Worm (Caenorhabditis elegans): ENCODE data around the gene T11F9.21.
A peak's percentile ranks its signal among the peaks of the same experiment; 100 is the strongest.

The T11F9.21 gene

DNA sequence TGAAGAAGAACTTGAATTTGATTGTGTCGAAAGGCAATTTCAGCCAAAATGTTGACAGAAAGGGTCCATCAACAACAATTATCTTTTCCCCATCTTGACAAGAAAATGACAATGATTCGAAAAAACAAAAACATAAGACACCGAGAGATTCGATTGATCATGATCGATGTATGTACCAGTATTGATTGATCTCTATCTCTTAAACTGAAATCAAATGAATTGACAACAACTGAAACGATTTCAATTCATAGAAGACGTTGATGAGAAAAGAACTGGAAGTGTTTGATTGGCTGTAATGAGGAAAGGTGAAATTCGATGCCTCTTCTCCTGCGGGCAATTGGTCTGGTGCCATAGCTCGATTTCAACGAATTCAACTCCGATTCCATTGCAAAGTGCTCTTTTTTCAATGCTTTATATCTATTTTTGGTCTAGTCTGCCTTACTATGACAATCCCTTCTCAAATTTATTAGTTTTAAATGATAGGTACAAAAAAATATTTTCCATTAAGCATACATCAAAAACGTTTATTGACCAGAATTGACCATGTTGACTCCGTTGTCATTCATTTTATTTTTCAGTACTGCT lies 40.9 kb downstream of the T11F9.21 start:
- TF ChIP-seq mdl-1 (tag; optimal IDR thresholded peaks at IDR 0.05) = no peak
- peak; percentile 41 for TF ChIP-seq elt-1 (tag; optimal IDR thresholded peaks at IDR 0.05)

DNA sequence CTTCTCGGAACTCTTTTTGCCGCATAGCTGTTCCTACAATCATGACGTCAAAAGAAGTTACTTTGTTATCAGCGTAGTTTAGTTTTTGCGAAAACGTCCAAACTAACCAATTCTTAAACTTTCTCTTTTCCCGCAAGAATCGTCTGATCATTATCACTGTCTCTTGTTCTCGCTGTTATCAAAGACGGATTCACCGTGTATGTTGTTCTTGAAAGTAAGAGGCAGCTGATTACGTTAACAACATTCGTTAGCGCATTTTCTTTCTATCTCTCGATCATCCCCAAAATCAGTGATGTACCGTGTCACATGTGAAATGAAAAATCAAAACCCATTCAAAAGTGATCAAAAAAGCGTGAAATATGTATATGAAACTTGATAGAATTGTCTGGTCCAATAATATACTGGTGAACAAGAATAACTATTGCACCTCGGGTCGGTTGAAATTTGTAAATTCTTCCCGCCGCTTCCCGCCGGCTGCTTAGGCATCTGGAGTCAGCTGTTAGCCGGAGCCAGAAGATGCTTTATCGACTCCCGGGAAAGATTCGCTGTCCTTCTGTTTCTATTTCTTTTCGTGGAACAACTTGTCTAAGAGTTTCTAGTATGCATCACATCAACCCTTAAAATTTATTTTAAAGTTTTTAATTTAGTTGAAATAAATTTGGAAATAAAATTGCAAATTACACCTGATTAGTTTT lies 42.1 kb downstream of the T11F9.21 start:
- TF ChIP-seq nhr-23 (tag; optimal IDR thresholded peaks at IDR 0.05) = peak; percentile 24
- TF ChIP-seq nhr-43 (tag; optimal IDR thresholded peaks at IDR 0.05; ENCODE audit: poor library complexity, severe bottlenecking) = peak; percentile 65
- no peak for TF ChIP-seq ama-1 (optimal IDR thresholded peaks at IDR 0.05)
- no peak for TF ChIP-seq lin-39 (tag; optimal IDR thresholded peaks at IDR 0.05)
- TF ChIP-seq jun-1 (tag; optimal IDR thresholded peaks at IDR 0.05) = peak; percentile 49
- no peak for TF ChIP-seq zag-1 (tag; optimal IDR thresholded peaks at IDR 0.05)
- TF ChIP-seq unc-62 (GFP tag; optimal IDR thresholded peaks at IDR 0.05) = no peak
- TF ChIP-seq ceh-28 (tag; optimal IDR thresholded peaks at IDR 0.05) = no peak
- TF ChIP-seq nfya-1 (tag; optimal IDR thresholded peaks at IDR 0.05; ENCODE audit: insufficient read depth) = no peak
- TF ChIP-seq nhr-28 (tag; optimal IDR thresholded peaks at IDR 0.05) = no peak
- no peak for TF ChIP-seq daf-12 (tag; optimal IDR thresholded peaks at IDR 0.05)
- TF ChIP-seq elt-2 (tag; optimal IDR thresholded peaks at IDR 0.05) = peak; percentile 92
- TF ChIP-seq pqm-1 (tag; optimal IDR thresholded peaks at IDR 0.05) = peak; percentile 96
- no peak for TF ChIP-seq ztf-11 (tag; optimal IDR thresholded peaks at IDR 0.05)
- peak in 1 of 3 experiments; percentile 30 for TF ChIP-seq elt-3 (tag; optimal IDR thresholded peaks at IDR 0.05)
- no peak for TF ChIP-seq nhr-67 (tag; optimal IDR thresholded peaks at IDR 0.05)
- TF ChIP-seq nhr-25 (tag; optimal IDR thresholded peaks at IDR 0.05) = peak; percentile 34
- TF ChIP-seq nhr-77 (tag; optimal IDR thresholded peaks at IDR 0.05) = no peak
- no peak for TF ChIP-seq nhr-12 (tag; optimal IDR thresholded peaks at IDR 0.05)
- TF ChIP-seq pha-4 (tag; optimal IDR thresholded peaks at IDR 0.05) = peak; percentile 13
- TF ChIP-seq snpc-4 (tag; optimal IDR thresholded peaks at IDR 0.05) = no peak

DNA sequence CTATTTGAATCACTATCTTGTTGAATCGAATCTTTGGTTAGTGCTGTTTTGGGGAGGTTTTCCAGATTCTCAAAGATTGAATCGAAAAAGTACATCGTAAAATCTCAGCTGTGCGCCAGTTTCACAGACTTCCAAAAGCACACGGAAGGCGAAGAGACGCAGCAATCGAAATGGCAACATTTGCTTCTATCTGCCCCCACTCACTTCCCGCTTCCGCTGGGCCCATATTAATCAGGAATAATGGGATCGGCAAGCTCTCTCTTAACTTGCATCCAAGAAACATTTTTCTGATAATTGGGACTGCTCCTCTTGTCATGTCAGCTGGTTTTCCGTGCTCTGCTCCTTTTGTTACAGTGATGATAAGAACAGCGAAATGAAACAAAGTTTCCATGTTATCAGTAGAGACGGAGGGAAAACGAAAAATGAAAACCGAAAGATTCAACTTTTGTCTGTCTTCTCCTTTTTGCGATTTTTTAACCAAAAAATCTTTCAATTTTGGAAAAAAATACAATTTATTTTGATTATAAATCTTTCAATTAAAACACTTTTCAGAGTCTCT lies 43.0 kb downstream of the T11F9.21 start:
- TF ChIP-seq nhr-11 (tag; optimal IDR thresholded peaks at IDR 0.05) = peak; percentile 11
- no peak for TF ChIP-seq ceh-16 (tag; optimal IDR thresholded peaks at IDR 0.05)
- no peak for TF ChIP-seq ceh-9 (tag; optimal IDR thresholded peaks at IDR 0.05)
- TF ChIP-seq unc-62 (GFP tag; optimal IDR thresholded peaks at IDR 0.05) = no peak
- TF ChIP-seq pha-4 (tag; optimal IDR thresholded peaks at IDR 0.05) = peak; percentile 11
- peak; percentile 79 for TF ChIP-seq pqm-1 (tag; optimal IDR thresholded peaks at IDR 0.05)
- no peak for TF ChIP-seq mml-1 (tag; optimal IDR thresholded peaks at IDR 0.05)
- no peak for TF ChIP-seq sea-2 (GFP tag; optimal IDR thresholded peaks at IDR 0.05)
- TF ChIP-seq ceh-28 (tag; optimal IDR thresholded peaks at IDR 0.05) = no peak
- TF ChIP-seq lin-39 (tag; optimal IDR thresholded peaks at IDR 0.05) = peak; percentile 77
- no peak for TF ChIP-seq ztf-4 (tag; optimal IDR thresholded peaks at IDR 0.05)
- TF ChIP-seq lsy-12 (tag; optimal IDR thresholded peaks at IDR 0.05) = no peak
- peak; percentile 96 for TF ChIP-seq egl-5 (tag; optimal IDR thresholded peaks at IDR 0.05)
- TF ChIP-seq nfya-1 (tag; optimal IDR thresholded peaks at IDR 0.05; ENCODE audit: insufficient read depth) = peak; percentile 14
- peak; percentile 77 for TF ChIP-seq elt-2 (tag; optimal IDR thresholded peaks at IDR 0.05)
- no peak for TF ChIP-seq elt-1 (tag; optimal IDR thresholded peaks at IDR 0.05)
- TF ChIP-seq fkh-2 (tag; optimal IDR thresholded peaks at IDR 0.05) = no peak
- no peak for TF ChIP-seq unc-39 (tag; optimal IDR thresholded peaks at IDR 0.05)
- TF ChIP-seq fos-1 (tag; optimal IDR thresholded peaks at IDR 0.05) = no peak
- no peak for TF ChIP-seq lin-15B (tag; optimal IDR thresholded peaks at IDR 0.05)

DNA sequence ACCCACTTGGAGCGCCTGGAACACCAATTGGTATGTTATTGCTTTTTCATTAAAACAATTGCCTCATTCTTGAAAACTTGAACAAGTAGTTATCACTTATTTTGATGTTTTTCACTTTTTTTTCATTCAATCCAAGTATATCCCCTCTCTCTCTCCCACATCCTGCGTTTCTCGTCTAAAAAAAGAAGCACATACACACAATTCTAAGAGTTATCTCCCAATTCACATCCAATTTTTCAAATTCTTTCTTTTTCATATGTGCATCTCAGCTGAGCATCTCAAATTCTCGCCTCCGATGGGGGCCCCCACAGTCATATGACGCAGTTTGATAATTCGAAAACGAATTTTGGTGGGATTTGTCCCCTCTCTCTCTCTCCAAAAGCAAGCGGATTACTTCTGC lies 44.1 kb downstream of the T11F9.21 start:
- TF ChIP-seq R02D3.7 (tag; optimal IDR thresholded peaks at IDR 0.05) = no peak
- TF ChIP-seq tbx-2 (tag; optimal IDR thresholded peaks at IDR 0.05) = no peak
- no peak for TF ChIP-seq lin-15B (tag; optimal IDR thresholded peaks at IDR 0.05)
- TF ChIP-seq sea-2 (GFP tag; optimal IDR thresholded peaks at IDR 0.05) = no peak
- no peak for TF ChIP-seq ceh-9 (tag; optimal IDR thresholded peaks at IDR 0.05)
- no peak for TF ChIP-seq fos-1 (tag; optimal IDR thresholded peaks at IDR 0.05)
